Fruit fly (Drosophila melanogaster) whole organism, prepupa: ENCODE results near the gene CG44869.

Source experiments
- CG10631 ChIP-seq: fragments of 200-800 bp; sonication (Bioruptor generic); optimal IDR thresholded peaks from 2 replicates; lab custom pipeline; 2016; ENCODE audit warnings: missing biosample characterization, missing genetic modification characterization
- CG11762 ChIP-seq: fragments of 200-800 bp; sonication (Bioruptor generic); optimal IDR thresholded peaks from 3 replicates; lab custom pipeline; 2016; ENCODE audit warnings: missing biosample characterization, missing genetic modification characterization; ENCODE audit not compliant: insufficient read depth
- CG3032 ChIP-seq: fragments of 200-800 bp; optimal IDR thresholded peaks from 2 replicates; lab custom pipeline; 2019; ENCODE audit warnings: missing biosample characterization, mild to moderate bottlenecking, missing genetic modification characterization, moderate library complexity
- CG31627 ChIP-seq: fragments of 200-800 bp; sonication (Bioruptor generic); optimal IDR thresholded peaks from 3 replicates; lab custom pipeline; 2016; ENCODE audit warnings: missing biosample characterization, missing genetic modification characterization
- CG6276 ChIP-seq: fragments of 200-800 bp; sonication (Bioruptor generic); optimal IDR thresholded peaks from 2 replicates; lab custom pipeline; 2017; ENCODE audit warnings: missing biosample characterization, mild to moderate bottlenecking, missing genetic modification characterization
- CG8319 ChIP-seq: fragments of 200-800 bp; sonication (Bioruptor generic); optimal IDR thresholded peaks from 3 replicates; lab custom pipeline; 2016; ENCODE audit warnings: missing biosample characterization, missing genetic modification characterization
- CG8632 ChIP-seq: fragments of 200-800 bp; sonication (Bioruptor generic); optimal IDR thresholded peaks from 3 replicates; lab custom pipeline; 2016; ENCODE audit warnings: missing biosample characterization, missing genetic modification characterization
- Met ChIP-seq: fragments of 200-800 bp; sonication (Bioruptor generic); optimal IDR thresholded peaks from 3 replicates; lab custom pipeline; 2016; ENCODE audit warnings: missing biosample characterization, missing genetic modification characterization
- OdsH ChIP-seq: fragments of 200-800 bp; sonication (Bioruptor generic); optimal IDR thresholded peaks from 3 replicates; lab custom pipeline; 2016; ENCODE audit warnings: missing biosample characterization, missing genetic modification characterization
- Sox14 ChIP-seq: fragments of 200-800 bp; sonication (Bioruptor generic); optimal IDR thresholded peaks from 3 replicates; lab custom pipeline; 2016; ENCODE audit warnings: missing biosample characterization, missing genetic modification characterization
- acj6 ChIP-seq: fragments of 200-800 bp; sonication (Bioruptor generic); optimal IDR thresholded peaks from 3 replicates; lab custom pipeline; 2016; ENCODE audit warnings: missing biosample characterization, missing genetic modification characterization
- fd85E ChIP-seq: fragments of 200-800 bp; sonication (Bioruptor generic); optimal IDR thresholded peaks from 3 replicates; lab custom pipeline; 2016; ENCODE audit warnings: missing biosample characterization, missing genetic modification characterization

- TF ChIP-seq CG3032 (tag; lab: Kevin White, UChicago) (peak; percentile 0), CG8632 (GFP tag; lab: Kevin White, UChicago) (no peak), CG31627 (GFP tag; lab: Kevin White, UChicago) (no peak), OdsH (no peak), CG11762 (no peak), CG8319 (GFP tag; lab: Kevin White, UChicago) (no peak), CG6276 (GFP tag; lab: Kevin White, UChicago) (no peak), fd85E (no peak), CG10631 (GFP tag; lab: Kevin White, UChicago) (no peak), acj6 (GFP tag; lab: Kevin White, UChicago) (no peak), Sox14 (no peak), Met (GFP tag; lab: Kevin White, UChicago) (no peak)
Observed at dm6 chr2L:15441852-15442549, 23.8 kb upstream of the CG44869 start.
